Worm (Caenorhabditis elegans): ENCODE measurements around the gene C36E6.2.
A peak's percentile ranks its signal among the peaks of the same experiment; 100 is the strongest.

Gene C36E6.2

DNA sequence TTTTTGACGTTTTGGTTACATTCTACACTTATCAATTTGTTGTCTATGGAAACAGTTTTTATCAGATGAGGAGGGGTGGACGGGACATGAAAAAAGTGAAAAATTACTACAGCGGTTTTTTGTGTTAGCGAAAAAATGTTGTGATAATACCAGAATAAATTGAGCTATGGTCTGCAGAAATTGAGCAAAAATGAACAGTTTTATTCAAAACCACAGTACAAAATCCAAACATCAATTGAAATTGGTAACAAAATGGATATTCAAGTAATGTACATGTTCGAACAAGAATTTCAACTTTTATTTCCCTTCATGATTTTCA, 26.9 kb upstream of the C36E6.2 start:
- TF ChIP-seq tbx-8 (GFP tag; optimal IDR thresholded peaks at IDR 0.05) (no peak), ces-1 (GFP tag; optimal IDR thresholded peaks at IDR 0.05) (no peak), M03D4.4 (tag; optimal IDR thresholded peaks at IDR 0.05) (no peak), lin-13 (tag; optimal IDR thresholded peaks at IDR 0.05) (no peak), unc-62 (GFP tag; optimal IDR thresholded peaks at IDR 0.05) (no peak), ceh-43 (GFP tag; optimal IDR thresholded peaks at IDR 0.05) (no peak), flh-1 (GFP tag; optimal IDR thresholded peaks at IDR 0.05) (no peak), nhr-76 (tag; optimal IDR thresholded peaks at IDR 0.05) (no peak)

DNA sequence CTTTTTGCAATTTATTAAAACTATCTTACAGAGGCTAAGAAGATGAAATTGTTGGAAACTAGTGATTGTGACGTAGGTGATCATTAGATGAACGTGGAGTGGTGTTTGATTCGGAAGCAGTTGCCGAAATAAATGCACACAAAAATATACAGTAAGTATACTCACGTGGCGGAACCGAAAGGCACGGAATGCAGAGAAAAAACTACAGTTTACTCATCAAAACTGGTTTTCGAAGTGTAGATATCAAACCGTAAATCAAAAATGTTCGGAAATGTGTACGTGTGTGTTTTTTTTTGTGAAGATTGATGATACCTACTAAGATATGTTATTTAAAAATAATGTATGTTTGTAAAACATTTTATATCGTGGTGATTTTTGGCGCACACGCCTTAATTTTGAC, 24.8 kb upstream of the C36E6.2 start:
- TF ChIP-seq blmp-1 (tag; optimal IDR thresholded peaks at IDR 0.05) (no peak), drap-1 (GFP tag; optimal IDR thresholded peaks at IDR 0.05) (no peak), nhr-237 (tag; optimal IDR thresholded peaks at IDR 0.05) (no peak), mep-1 (tag; optimal IDR thresholded peaks at IDR 0.05) (no peak), elt-3 (tag; optimal IDR thresholded peaks at IDR 0.05) (no peak), nhr-76 (tag; optimal IDR thresholded peaks at IDR 0.05) (no peak), pha-4 (tag; optimal IDR thresholded peaks at IDR 0.05) (no peak), sptf-1 (tag; optimal IDR thresholded peaks at IDR 0.05) (no peak), zip-8 (tag; optimal IDR thresholded peaks at IDR 0.05) (no peak), flh-1 (GFP tag; optimal IDR thresholded peaks at IDR 0.05) (no peak), nhr-12 (tag; optimal IDR thresholded peaks at IDR 0.05) (no peak), mls-2 (tag; optimal IDR thresholded peaks at IDR 0.05) (no peak)

DNA sequence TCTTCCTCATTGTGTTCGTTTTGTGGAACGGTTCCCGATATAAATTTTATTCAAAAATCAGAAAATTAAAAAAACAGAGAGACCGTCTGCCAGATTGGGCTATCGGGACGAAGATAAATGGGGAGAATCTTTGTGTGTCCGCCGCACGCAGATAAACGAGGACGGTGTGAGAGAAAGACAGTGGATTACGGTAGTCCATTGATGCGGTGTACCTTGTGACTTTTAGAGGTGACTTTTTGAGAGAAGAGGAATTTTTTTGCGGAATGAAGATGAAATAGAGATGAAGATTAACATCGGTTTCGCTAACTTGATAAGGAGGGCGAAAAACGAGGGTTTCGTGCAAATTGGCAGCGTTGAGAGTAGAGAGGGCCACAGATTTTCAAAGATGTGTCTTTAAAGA, 23.7 kb upstream of the C36E6.2 start:
- TF ChIP-seq blmp-1 (tag; optimal IDR thresholded peaks at IDR 0.05) (no peak), bed-3 (GFP tag; optimal IDR thresholded peaks at IDR 0.05) (no peak), ceh-39 (tag; optimal IDR thresholded peaks at IDR 0.05) (no peak), tbx-8 (GFP tag; optimal IDR thresholded peaks at IDR 0.05) (no peak), unc-39 (tag; optimal IDR thresholded peaks at IDR 0.05) (no peak), snpc-4 (tag; optimal IDR thresholded peaks at IDR 0.05) (no peak), hlh-1 (tag; optimal IDR thresholded peaks at IDR 0.05) (no peak), mls-2 (tag; optimal IDR thresholded peaks at IDR 0.05) (no peak), ham-2 (GFP tag; optimal IDR thresholded peaks at IDR 0.05) (no peak), pha-4 (tag; optimal IDR thresholded peaks at IDR 0.05) (no peak), elt-1 (tag; optimal IDR thresholded peaks at IDR 0.05; ENCODE audit: borderline replicate concordance, insufficient read depth) (no peak), nhr-12 (tag; optimal IDR thresholded peaks at IDR 0.05) (no peak), mep-1 (tag; optimal IDR thresholded peaks at IDR 0.05) (no peak), sptf-1 (tag; optimal IDR thresholded peaks at IDR 0.05) (no peak), ceh-43 (GFP tag; optimal IDR thresholded peaks at IDR 0.05) (no peak), cnd-1 (tag; optimal IDR thresholded peaks at IDR 0.05) (no peak), nhr-76 (tag; optimal IDR thresholded peaks at IDR 0.05) (no peak)

DNA sequence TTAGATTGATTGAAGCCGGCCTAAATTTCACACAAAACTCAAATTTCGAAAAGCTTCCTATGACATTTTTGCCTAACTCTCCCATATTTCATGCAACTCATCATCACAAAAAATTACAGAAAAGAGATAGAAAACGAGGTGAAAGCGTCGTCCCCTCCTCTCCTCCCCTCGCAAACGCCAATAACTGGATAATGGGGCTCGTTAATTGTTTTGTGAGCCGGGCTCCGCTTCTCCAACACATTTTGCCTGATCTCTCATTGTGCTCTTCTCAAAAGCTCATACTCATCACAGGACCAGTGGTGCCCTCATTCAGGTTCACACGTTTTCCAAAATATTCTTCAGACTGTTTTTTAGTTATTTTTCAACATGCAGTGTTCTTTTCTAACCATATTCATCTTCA, 22.7 kb upstream of the C36E6.2 start, which contains the start of gene pbo-6:
Gene pbo-6 (plus strand): TSS at position 240 of the 400 bp plus-strand sequence.
- TF ChIP-seq elt-1 (tag; optimal IDR thresholded peaks at IDR 0.05; ENCODE audit: borderline replicate concordance, insufficient read depth) = no peak
- no peak for TF ChIP-seq ceh-83 (GFP tag; optimal IDR thresholded peaks at IDR 0.05)
- TF ChIP-seq zip-8 (tag; optimal IDR thresholded peaks at IDR 0.05) = no peak
- no peak for TF ChIP-seq ceh-39 (tag; optimal IDR thresholded peaks at IDR 0.05)
- TF ChIP-seq ceh-43 (GFP tag; optimal IDR thresholded peaks at IDR 0.05) = no peak
- TF ChIP-seq flh-1 (GFP tag; optimal IDR thresholded peaks at IDR 0.05) = no peak
- no peak for TF ChIP-seq M03D4.4 (tag; optimal IDR thresholded peaks at IDR 0.05)
- no peak for TF ChIP-seq cnd-1 (tag; optimal IDR thresholded peaks at IDR 0.05)
- no peak for TF ChIP-seq snpc-4 (tag; optimal IDR thresholded peaks at IDR 0.05)
- no peak for TF ChIP-seq ces-1 (GFP tag; optimal IDR thresholded peaks at IDR 0.05)
- TF ChIP-seq hlh-1 (tag; optimal IDR thresholded peaks at IDR 0.05) = no peak
- TF ChIP-seq unc-62 (GFP tag; optimal IDR thresholded peaks at IDR 0.05) = no peak
- no peak for TF ChIP-seq bed-3 (GFP tag; optimal IDR thresholded peaks at IDR 0.05)
- TF ChIP-seq drap-1 (GFP tag; optimal IDR thresholded peaks at IDR 0.05) = no peak
- no peak for TF ChIP-seq unc-39 (tag; optimal IDR thresholded peaks at IDR 0.05)
- no peak for TF ChIP-seq lin-13 (tag; optimal IDR thresholded peaks at IDR 0.05)
- TF ChIP-seq mab-5 (tag; optimal IDR thresholded peaks at IDR 0.05) = no peak
- no peak for TF ChIP-seq ham-2 (GFP tag; optimal IDR thresholded peaks at IDR 0.05)
- TF ChIP-seq tbx-8 (GFP tag; optimal IDR thresholded peaks at IDR 0.05) = no peak

DNA sequence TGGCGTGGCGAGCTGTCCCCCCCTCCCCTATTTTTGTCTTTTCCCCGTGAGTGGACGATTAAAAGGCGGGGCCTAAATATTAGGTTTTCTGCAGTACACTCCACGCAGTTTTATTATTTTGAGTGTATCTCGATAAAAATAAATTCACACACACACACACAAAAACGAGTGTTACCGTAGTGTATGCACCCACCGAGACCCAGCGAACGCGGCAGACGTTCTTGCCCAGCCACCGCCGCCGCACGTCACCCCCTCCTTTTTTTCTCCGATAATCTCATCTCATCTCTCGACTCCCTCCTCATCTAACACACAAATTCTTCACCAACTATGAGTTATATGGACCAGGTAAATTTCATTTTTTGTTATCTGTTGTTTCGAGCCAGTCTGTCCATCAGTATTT, 17.2 kb upstream of the C36E6.2 start, which contains the start of gene fubl-3:
Gene fubl-3 (plus strand): TSS at position 212 of the 400 bp plus-strand sequence.
- TF ChIP-seq lin-13 (tag; optimal IDR thresholded peaks at IDR 0.05) (peak; percentile 13), mab-5 (tag; optimal IDR thresholded peaks at IDR 0.05) (no peak), ces-1 (GFP tag; optimal IDR thresholded peaks at IDR 0.05) (peak; percentile 26), lsy-2 (tag; optimal IDR thresholded peaks at IDR 0.05) (peak; percentile 92), mep-1 (tag; optimal IDR thresholded peaks at IDR 0.05) (peak; percentile 7), lin-32 (GFP tag; optimal IDR thresholded peaks at IDR 0.05) (no peak), drap-1 (GFP tag; optimal IDR thresholded peaks at IDR 0.05) (no peak), pha-4 (tag; optimal IDR thresholded peaks at IDR 0.05) (peak; percentile 1), cnd-1 (tag; optimal IDR thresholded peaks at IDR 0.05) (peak; percentile 8), hlh-1 (tag; optimal IDR thresholded peaks at IDR 0.05) (peak; percentile 44), mls-2 (tag; optimal IDR thresholded peaks at IDR 0.05) (no peak), bed-3 (GFP tag; optimal IDR thresholded peaks at IDR 0.05) (no peak), elt-1 (tag; optimal IDR thresholded peaks at IDR 0.05; ENCODE audit: borderline replicate concordance, insufficient read depth) (peak; percentile 18)
